Worm (Caenorhabditis elegans) whole organism, early embryonic: ENCODE results near the gene F26C11.3.

Experiments used
- F13C5.2 ChIP-seq: sonication (generic microtip); optimal IDR thresholded peaks from 2 replicates; lab custom pipeline; 2017; ENCODE audit warnings: mild to moderate bottlenecking, missing genetic modification characterization, inconsistent platforms, missing compliant biosample characterization
- aly-1 ChIP-seq: sonication (generic microtip); optimal IDR thresholded peaks from 2 replicates; lab custom pipeline; 2016; ENCODE audit warnings: missing genetic modification characterization, missing compliant biosample characterization
- ama-1 ChIP-seq: fragments of 150-350 bp; optimal IDR thresholded peaks from 2 replicates; lab custom pipeline; 2014
- ceh-13 ChIP-seq: fragments of 200-800 bp; sonication (Bioruptor generic); optimal IDR thresholded peaks from 2 replicates; lab custom pipeline; 2018; ENCODE audit warnings: mild to moderate bottlenecking, missing genetic modification characterization, missing compliant biosample characterization
- ceh-36 ChIP-seq: sonication (generic microtip); optimal IDR thresholded peaks from 2 replicates; lab custom pipeline; 2016; ENCODE audit warnings: missing genetic modification characterization, inconsistent platforms, missing compliant biosample characterization
- ets-7 ChIP-seq: sonication (generic microtip); optimal IDR thresholded peaks from 2 replicates; lab custom pipeline; 2016; ENCODE audit warnings: missing genotype, missing genetic modification characterization, missing compliant biosample characterization
- flt-1 ChIP-seq: fragments of 200-800 bp; sonication (Bioruptor generic); IDR thresholded peaks from 2 replicates; pipeline ENCODE4 v1.3.6; 2022; ENCODE audit warnings: missing genetic modification characterization, missing compliant biosample characterization
- hmbx-1 ChIP-seq: sonication (generic microtip); optimal IDR thresholded peaks from 2 replicates; lab custom pipeline; 2016; ENCODE audit warnings: mild to moderate bottlenecking, missing genetic modification characterization, missing compliant biosample characterization
- hmg-4 ChIP-seq: fragments of 200-800 bp; sonication (Bioruptor generic); optimal IDR thresholded peaks from 2 replicates; lab custom pipeline; 2018; ENCODE audit warnings: mild to moderate bottlenecking, missing genetic modification characterization, missing compliant biosample characterization
- pes-1 ChIP-seq: fragments of 200-800 bp; sonication (Bioruptor generic); IDR thresholded peaks from 2 replicates; pipeline ENCODE4 v1.3.6; 2022; ENCODE audit warnings: missing genetic modification reagents, missing genetic modification characterization, missing compliant biosample characterization
- sea-1 ChIP-seq: fragments of 200-800 bp; sonication (Bioruptor generic); conservative IDR thresholded peaks from 2 replicates; pipeline ENCODE4 v1.3.6; 2022; ENCODE audit warnings: missing genetic modification characterization, missing compliant biosample characterization
- tbx-11 ChIP-seq: fragments of 200-800 bp; sonication (Bioruptor generic); IDR thresholded peaks from 2 replicates; pipeline ENCODE4 v1.3.6; 2022; ENCODE audit warnings: missing genetic modification characterization, missing compliant biosample characterization
- tbx-37 ChIP-seq: fragments of 200-800 bp; sonication (Bioruptor generic); conservative IDR thresholded peaks from 2 replicates; pipeline ENCODE4 v1.3.6; 2022; ENCODE audit warnings: missing genetic modification reagents, missing genetic modification characterization, missing compliant biosample characterization
- tra-4 ChIP-seq: sonication (generic microtip); optimal IDR thresholded peaks from 2 replicates; lab custom pipeline; 2017; ENCODE audit warnings: missing genetic modification characterization, missing compliant biosample characterization

- TF ChIP-seq ama-1 (lab: Kevin White, UChicago) (no peak), aly-1 (tag; lab: Kevin White, UChicago) (no peak), flt-1 (GFP tag; lab: Robert Waterston, UW) (no peak), ceh-13 (GFP tag; lab: Kevin White, UChicago) (no peak), tra-4 (tag; lab: Kevin White, UChicago) (no peak), tbx-11 (GFP tag; lab: Robert Waterston, UW) (no peak), ets-7 (tag; lab: Kevin White, UChicago) (no peak), ceh-36 (tag; lab: Kevin White, UChicago) (no peak), F13C5.2 (tag; lab: Kevin White, UChicago) (no peak), hmbx-1 (no peak), pes-1 (GFP tag; lab: Robert Waterston, UW) (no peak), tbx-37 (GFP tag; lab: Robert Waterston, UW) (no peak), hmg-4 (GFP tag; lab: Kevin White, UChicago) (no peak), sea-1 (GFP tag; lab: Robert Waterston, UW) (no peak)
These were observed 46.7 kb downstream of the F26C11.3 start for ce11 chrII:9868207-9868606.
